Worm (Caenorhabditis elegans) whole organism, late embryonic: ENCODE measurements around the gene flp-2.

ENCODE experiments used
- F13H6.1 ChIP-seq: sonication (generic microtip); optimal IDR thresholded peaks from 2 replicates; lab custom pipeline; 2016; ENCODE audit warnings: missing genetic modification characterization, missing compliant biosample characterization
- K09A11.1 ChIP-seq: sonication (generic microtip); optimal IDR thresholded peaks from 2 replicates; lab custom pipeline; 2017; ENCODE audit warnings: antibody characterized with exemption, mild to moderate bottlenecking, missing genetic modification characterization, missing compliant biosample characterization; ENCODE audit not compliant: insufficient read depth
- ceh-19 ChIP-seq: fragments of 200-800 bp; sonication (Bioruptor generic); optimal IDR thresholded peaks from 2 replicates; lab custom pipeline; 2018; ENCODE audit warnings: mild to moderate bottlenecking, missing genetic modification characterization, missing compliant biosample characterization
- ceh-30 ChIP-seq: fragments of 150-350 bp; optimal IDR thresholded peaks from 2 replicates; lab custom pipeline; 2014; ENCODE audit warnings: missing biosample characterization, missing genetic modification characterization
- ceh-34 ChIP-seq: sonication (generic microtip); optimal IDR thresholded peaks from 2 replicates; lab custom pipeline; 2016; ENCODE audit warnings: mild to moderate bottlenecking, missing genetic modification characterization, missing compliant biosample characterization
- ceh-48 ChIP-seq: sonication (generic microtip); optimal IDR thresholded peaks from 2 replicates; lab custom pipeline; 2016; ENCODE audit warnings: missing genetic modification characterization, inconsistent platforms, missing compliant biosample characterization
- ceh-6 ChIP-seq: fragments of 200-800 bp; sonication (Bioruptor generic); optimal IDR thresholded peaks from 2 replicates; lab custom pipeline; 2018; ENCODE audit warnings: mild to moderate bottlenecking, missing genetic modification characterization, missing compliant biosample characterization
- ceh-9 ChIP-seq: sonication (generic microtip); optimal IDR thresholded peaks from 2 replicates; lab custom pipeline; 2016; ENCODE audit warnings: mild to moderate bottlenecking, missing genetic modification characterization, inconsistent platforms, missing compliant biosample characterization
- elt-2 ChIP-seq: sonication (generic microtip); optimal IDR thresholded peaks from 2 replicates; lab custom pipeline; 2016; ENCODE audit warnings: missing genetic modification reagents, missing genetic modification characterization, missing compliant biosample characterization
- ets-4 ChIP-seq: sonication (generic microtip); optimal IDR thresholded peaks from 2 replicates; lab custom pipeline; 2016; ENCODE audit warnings: missing genetic modification characterization, missing compliant biosample characterization
- eyg-1 ChIP-seq: sonication (generic microtip); optimal IDR thresholded peaks from 2 replicates; lab custom pipeline; 2016; ENCODE audit warnings: missing genotype, missing genetic modification characterization, missing compliant biosample characterization
- fax-1 ChIP-seq: sonication (generic microtip); optimal IDR thresholded peaks from 2 replicates; lab custom pipeline; 2016; ENCODE audit warnings: missing genotype, missing genetic modification characterization, missing compliant biosample characterization
- fkh-10 ChIP-seq: fragments of 150-350 bp; optimal IDR thresholded peaks from 2 replicates; lab custom pipeline; 2014; ENCODE audit warnings: missing biosample characterization, missing genetic modification reagents, missing genetic modification characterization
- fkh-6 ChIP-seq: sonication (generic microtip); optimal IDR thresholded peaks from 2 replicates; lab custom pipeline; 2016; ENCODE audit warnings: missing genetic modification characterization, missing compliant biosample characterization
- gmeb-2 ChIP-seq: sonication (generic microtip); optimal IDR thresholded peaks from 2 replicates; lab custom pipeline; 2016; ENCODE audit warnings: missing genetic modification characterization, inconsistent platforms, missing compliant biosample characterization
- hlh-13 ChIP-seq: fragments of 200-800 bp; sonication (Bioruptor generic); optimal IDR thresholded peaks from 2 replicates; lab custom pipeline; 2018; ENCODE audit warnings: mild to moderate bottlenecking, missing genetic modification characterization, missing compliant biosample characterization
- hlh-30 ChIP-seq: sonication (generic microtip); optimal IDR thresholded peaks from 2 replicates; lab custom pipeline; 2017; ENCODE audit warnings: antibody characterized with exemption, missing genetic modification characterization, missing compliant biosample characterization; ENCODE audit not compliant: insufficient read depth
- hlh-6 ChIP-seq: sonication (generic microtip); optimal IDR thresholded peaks from 2 replicates; lab custom pipeline; 2016; ENCODE audit warnings: missing genotype, missing genetic modification characterization, missing compliant biosample characterization
- madf-2 ChIP-seq: sonication (generic microtip); optimal IDR thresholded peaks from 2 replicates; lab custom pipeline; 2017; ENCODE audit warnings: missing genetic modification characterization, missing compliant biosample characterization
- mec-3 ChIP-seq: sonication (generic microtip); optimal IDR thresholded peaks from 2 replicates; lab custom pipeline; 2016; ENCODE audit warnings: borderline replicate concordance, missing genetic modification characterization, missing compliant biosample characterization
- nfya-1 ChIP-seq: sonication (generic microtip); optimal IDR thresholded peaks from 2 replicates; lab custom pipeline; 2017; ENCODE audit warnings: missing genetic modification characterization, mild to moderate bottlenecking, missing compliant biosample characterization, antibody characterized with exemption, moderate library complexity
- nhr-11 ChIP-seq: fragments of 150-350 bp; optimal IDR thresholded peaks from 2 replicates; lab custom pipeline; 2014; ENCODE audit warnings: missing biosample characterization, missing genetic modification characterization
- nhr-232 ChIP-seq: sonication (generic microtip); optimal IDR thresholded peaks from 2 replicates; lab custom pipeline; 2016; ENCODE audit warnings: missing genetic modification characterization, missing compliant biosample characterization
- pag-3 ChIP-seq: sonication (generic microtip); optimal IDR thresholded peaks from 2 replicates; lab custom pipeline; 2016; ENCODE audit warnings: missing compliant biosample characterization, missing genetic modification characterization, borderline replicate concordance
- pha-2 ChIP-seq: sonication (generic microtip); optimal IDR thresholded peaks from 2 replicates; lab custom pipeline; 2017; ENCODE audit warnings: mild to moderate bottlenecking, missing genetic modification characterization, missing compliant biosample characterization
- rnt-1 ChIP-seq: sonication (generic microtip); optimal IDR thresholded peaks from 2 replicates; lab custom pipeline; 2016; ENCODE audit warnings: missing genetic modification characterization, missing compliant biosample characterization
- sdc-2 ChIP-seq: sonication (generic microtip); optimal IDR thresholded peaks from 2 replicates; lab custom pipeline; 2016; ENCODE audit warnings: missing genotype, missing genetic modification characterization, missing compliant biosample characterization
- sox-4 ChIP-seq: sonication (generic microtip); optimal IDR thresholded peaks from 2 replicates; lab custom pipeline; 2017; ENCODE audit warnings: mild to moderate bottlenecking, missing genetic modification characterization, inconsistent platforms, missing compliant biosample characterization
- ttx-3 ChIP-seq: sonication (generic microtip); optimal IDR thresholded peaks from 2 replicates; lab custom pipeline; 2016; ENCODE audit warnings: missing genetic modification reagents, missing genetic modification characterization, missing compliant biosample characterization
- unc-3 ChIP-seq, 2 experiments: fragments of 200-800 bp in 1 of 2; sonication (Bioruptor generic) in 1 of 2; sonication (generic microtip) in 1 of 2; conservative IDR thresholded peaks in 1 of 2; optimal IDR thresholded peaks in 1 of 2; 2 replicates each; pipeline versions ENCODE4 v1.3.6 to Lab custom; 2016 to 2022; ENCODE audit warnings: missing compliant biosample characterization in 2 of 2, missing genetic modification characterization in 2 of 2, missing genetic modification reagents in 1 of 2
- unc-42 ChIP-seq: sonication (generic microtip); optimal IDR thresholded peaks from 2 replicates; lab custom pipeline; 2016; ENCODE audit warnings: missing genotype, missing genetic modification characterization, missing compliant biosample characterization
- zip-5 ChIP-seq: sonication (generic microtip); optimal IDR thresholded peaks from 2 replicates; lab custom pipeline; 2016; ENCODE audit warnings: missing genetic modification characterization, missing compliant biosample characterization

The flp-2 gene

ce11 chrX:10081077-10081476, 14.0 kb downstream of the flp-2 start:
- TF ChIP-seq fkh-6 (tag; lab: Kevin White, UChicago) (no peak), nhr-11 (no peak), unc-42 (no peak), nhr-232 (tag; lab: Kevin White, UChicago) (no peak), F13H6.1 (tag; lab: Kevin White, UChicago) (no peak), fax-1 (tag; lab: Kevin White, UChicago) (no peak), ets-4 (tag; lab: Kevin White, UChicago) (no peak), unc-3 (GFP tag; conservative IDR thresholded peaks at IDR 0.05; lab: Robert Waterston, UW) (no peak), unc-3 (tag; optimal IDR thresholded peaks at IDR 0.05; lab: Kevin White, UChicago) (no peak), elt-2 (tag; lab: Kevin White, UChicago) (no peak), sox-4 (tag; lab: Kevin White, UChicago) (no peak), ceh-6 (no peak), madf-2 (tag; lab: Kevin White, UChicago) (no peak), rnt-1 (no peak), K09A11.1 (tag; lab: Kevin White, UChicago) (no peak), ceh-48 (tag; lab: Kevin White, UChicago) (no peak)

DNA sequence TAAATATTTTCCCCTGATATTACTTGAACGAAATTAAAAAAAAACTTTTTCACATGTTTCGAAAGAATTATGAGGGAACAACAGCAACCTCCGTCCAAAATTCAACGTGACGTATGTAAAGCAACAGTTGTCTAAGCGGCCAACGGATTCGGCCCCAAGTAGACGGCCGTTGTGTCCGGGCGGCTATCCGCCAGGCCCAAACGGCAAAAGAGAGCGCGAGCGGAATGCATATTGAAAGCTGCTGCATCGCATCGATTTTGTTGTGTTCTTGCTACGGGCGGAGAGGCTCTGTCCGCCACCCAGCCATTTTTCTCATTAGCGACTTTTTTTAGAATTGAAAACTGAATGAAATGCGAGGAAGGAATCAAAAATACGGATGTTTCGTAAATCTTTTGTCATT, 15.8 kb downstream of the flp-2 start:
- TF ChIP-seq rnt-1 (no peak), ceh-48 (tag; lab: Kevin White, UChicago) (peak; percentile 61), elt-2 (tag; lab: Kevin White, UChicago) (no peak), pag-3 (tag; lab: Kevin White, UChicago) (no peak), ceh-19 (no peak)

DNA sequence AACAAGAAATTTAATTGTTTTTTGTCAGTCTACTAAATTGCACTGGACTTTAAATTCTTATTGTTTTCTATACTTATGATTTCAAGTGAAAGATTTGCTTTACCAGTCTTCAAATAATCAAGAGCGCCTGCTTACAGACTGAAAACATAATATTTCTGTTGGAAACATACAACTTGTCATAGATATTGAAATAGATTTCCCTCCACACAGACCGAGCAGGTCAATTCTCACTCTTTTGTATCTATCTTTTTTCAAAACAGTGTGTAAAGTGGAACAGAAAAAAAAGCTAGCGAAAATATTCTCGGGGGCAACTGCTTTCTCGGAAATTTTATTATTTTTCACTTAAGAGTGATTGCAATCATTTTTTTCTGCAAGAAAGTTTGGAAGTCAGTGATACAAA, 16.4 kb downstream of the flp-2 start:
- TF ChIP-seq nfya-1 (tag; lab: Kevin White, UChicago) (no peak), hlh-30 (tag; lab: Kevin White, UChicago) (no peak), sox-4 (tag; lab: Kevin White, UChicago) (no peak), mec-3 (no peak), ceh-19 (no peak), ceh-9 (tag; lab: Kevin White, UChicago) (no peak), pha-2 (no peak), hlh-13 (GFP tag; lab: Kevin White, UChicago) (no peak), F13H6.1 (tag; lab: Kevin White, UChicago) (no peak), fkh-10 (GFP tag; lab: Kevin White, UChicago) (no peak), ceh-30 (tag; lab: Kevin White, UChicago) (no peak), gmeb-2 (tag; lab: Kevin White, UChicago) (no peak), ceh-34 (tag; lab: Kevin White, UChicago) (no peak)

ce11 chrX:10078089-10078488, 17.0 kb downstream of the flp-2 start:
- TF ChIP-seq ttx-3 (no peak), unc-42 (peak; percentile 24), mec-3 (peak; percentile 26), pag-3 (tag; lab: Kevin White, UChicago) (peak; percentile 21), nhr-232 (tag; lab: Kevin White, UChicago) (no peak), fax-1 (tag; lab: Kevin White, UChicago) (no peak), hlh-6 (tag; lab: Kevin White, UChicago) (peak; percentile 49), pha-2 (no peak), sdc-2 (tag; lab: Kevin White, UChicago) (peak; percentile 3), zip-5 (tag; lab: Kevin White, UChicago) (no peak)

- TF ChIP-seq eyg-1 (tag; lab: Kevin White, UChicago) (no peak), hlh-30 (tag; lab: Kevin White, UChicago) (no peak)
Observed at ce11 chrX:10077297-10077696, 17.7 kb downstream of the flp-2 start, which contains the start of gene col-176. TSS of gene col-176 (plus strand) at chrX:10077597.
